Worm (Caenorhabditis elegans) whole organism, young adult: ENCODE measurements around the gene C46E10.1.

Source experiments
- B0261.1 ChIP-seq: sonication (generic microtip); optimal IDR thresholded peaks from 2 replicates; lab custom pipeline; 2016; ENCODE audit warnings: mild to moderate bottlenecking, missing genetic modification characterization, moderate library complexity, missing compliant biosample characterization
- C17E4.6 ChIP-seq: fragments of 200-800 bp; sonication (Bioruptor generic); IDR thresholded peaks from 2 replicates; pipeline ENCODE4 v1.3.6; 2022; ENCODE audit warnings: missing genetic modification reagents, missing genetic modification characterization, missing compliant biosample characterization
- F10E7.11 ChIP-seq: sonication (generic microtip); optimal IDR thresholded peaks from 2 replicates; lab custom pipeline; 2017; ENCODE audit warnings: mild to moderate bottlenecking, missing genetic modification characterization, moderate library complexity, missing compliant biosample characterization
- F23B12.7 ChIP-seq: sonication (generic microtip); optimal IDR thresholded peaks from 2 replicates; lab custom pipeline; 2017; ENCODE audit warnings: missing genetic modification characterization, mild to moderate bottlenecking, missing compliant biosample characterization, antibody characterized with exemption, moderate library complexity; ENCODE audit not compliant: insufficient read depth
- F55B11.4 ChIP-seq: sonication (generic microtip); optimal IDR thresholded peaks from 2 replicates; lab custom pipeline; 2016; ENCODE audit warnings: missing compliant biosample characterization, missing genetic modification characterization, borderline replicate concordance; ENCODE audit not compliant: insufficient read depth
- Y53G8AR.9 ChIP-seq: fragments of 200-800 bp; sonication (Bioruptor generic); conservative IDR thresholded peaks from 2 replicates; pipeline ENCODE4 v1.3.6; 2022; ENCODE audit warnings: missing genetic modification reagents, missing genetic modification characterization, missing compliant biosample characterization
- Y56A3A.18 ChIP-seq: fragments of 200-800 bp; sonication (Bioruptor generic); IDR thresholded peaks from 2 replicates; pipeline ENCODE4 v1.3.6; 2022; ENCODE audit warnings: missing genetic modification reagents, missing genetic modification characterization, missing compliant biosample characterization
- Y67H2A.10 ChIP-seq: fragments of 200-800 bp; sonication (Bioruptor generic); conservative IDR thresholded peaks from 2 replicates; pipeline ENCODE4 v1.3.6; 2022; ENCODE audit warnings: missing genetic modification reagents, missing genetic modification characterization, missing compliant biosample characterization
- akir-1 ChIP-seq: fragments of 200-800 bp; sonication (Bioruptor generic); optimal IDR thresholded peaks from 2 replicates; lab custom pipeline; 2018; ENCODE audit warnings: mild to moderate bottlenecking, missing genetic modification characterization, moderate library complexity, missing compliant biosample characterization
- attf-5 ChIP-seq: fragments of 200-800 bp; sonication (Bioruptor generic); optimal IDR thresholded peaks from 2 replicates; lab custom pipeline; 2018; ENCODE audit warnings: mild to moderate bottlenecking, missing genetic modification characterization, missing compliant biosample characterization
- ceh-27 ChIP-seq: fragments of 200-800 bp; sonication (Bioruptor generic); optimal IDR thresholded peaks from 2 replicates; lab custom pipeline; 2018; ENCODE audit warnings: mild to moderate bottlenecking, missing genetic modification characterization, moderate library complexity, missing compliant biosample characterization
- ceh-58 ChIP-seq: fragments of 200-800 bp; sonication (Bioruptor generic); IDR thresholded peaks from 2 replicates; pipeline ENCODE4 v1.3.6; 2022; ENCODE audit warnings: missing genetic modification characterization, missing compliant biosample characterization
- ceh-79 ChIP-seq: sonication (generic microtip); optimal IDR thresholded peaks from 2 replicates; lab custom pipeline; 2017; ENCODE audit warnings: mild to moderate bottlenecking, missing genetic modification characterization, missing compliant biosample characterization
- ceh-91 ChIP-seq: fragments of 200-800 bp; sonication (Bioruptor generic); IDR thresholded peaks from 2 replicates; pipeline ENCODE4 v1.3.6; 2022; ENCODE audit warnings: missing genetic modification reagents, missing genetic modification characterization, missing compliant biosample characterization
- dox-1 ChIP-seq: fragments of 200-800 bp; sonication (Bioruptor generic); IDR thresholded peaks from 2 replicates; pipeline ENCODE4 v1.3.6; 2022; ENCODE audit warnings: missing genetic modification reagents, missing genetic modification characterization, missing compliant biosample characterization
- dpl-1 ChIP-seq: fragments of 150-350 bp; optimal IDR thresholded peaks from 2 replicates; lab custom pipeline; 2014; ENCODE audit warnings: missing biosample characterization, missing genetic modification reagents, missing genetic modification characterization
- efl-1 ChIP-seq: fragments of 150-350 bp; optimal IDR thresholded peaks from 2 replicates; lab custom pipeline; 2014; ENCODE audit warnings: missing biosample characterization, missing genetic modification reagents, missing genetic modification characterization
- egl-18 ChIP-seq: fragments of 200-800 bp; sonication (Bioruptor generic); IDR thresholded peaks from 2 replicates; pipeline ENCODE4 v1.3.6; 2022; ENCODE audit warnings: missing genetic modification reagents, missing genetic modification characterization, missing compliant biosample characterization
- fkh-3 ChIP-seq: sonication (generic microtip); optimal IDR thresholded peaks from 2 replicates; lab custom pipeline; 2016; ENCODE audit warnings: mild to moderate bottlenecking, missing genetic modification characterization, missing compliant biosample characterization
- let-526 ChIP-seq: fragments of 200-800 bp; sonication (Bioruptor generic); IDR thresholded peaks from 2 replicates; pipeline ENCODE4 v1.3.6; 2022; ENCODE audit warnings: missing genetic modification reagents, missing genetic modification characterization, missing compliant biosample characterization
- lin-35 ChIP-seq, 3 experiments: fragments of 150-350 bp in 2 of 3; sonication (generic microtip) in 1 of 3; optimal IDR thresholded peaks; 2 replicates each; lab custom pipeline; 2014 to 2018; ENCODE audit warnings: missing biosample characterization in 3 of 3, missing genetic modification characterization in 3 of 3, missing genetic modification reagents in 3 of 3
- lin-54 ChIP-seq: fragments of 200-800 bp; sonication (Bioruptor generic); optimal IDR thresholded peaks from 2 replicates; lab custom pipeline; 2018; ENCODE audit warnings: mild to moderate bottlenecking, missing genetic modification characterization, missing compliant biosample characterization
- madf-3 ChIP-seq: fragments of 200-800 bp; sonication (Bioruptor generic); IDR thresholded peaks from 2 replicates; pipeline ENCODE4 v1.3.6; 2022; ENCODE audit warnings: missing genetic modification reagents, missing genetic modification characterization, missing compliant biosample characterization
- madf-6 ChIP-seq: fragments of 200-800 bp; sonication (Bioruptor generic); IDR thresholded peaks from 2 replicates; pipeline ENCODE4 v1.3.6; 2022; ENCODE audit warnings: missing genetic modification reagents, missing genetic modification characterization, missing compliant biosample characterization
- madf-8 ChIP-seq: fragments of 200-800 bp; sonication (Bioruptor generic); conservative IDR thresholded peaks from 2 replicates; pipeline ENCODE4 v1.3.6; 2022; ENCODE audit warnings: missing genetic modification reagents, missing genetic modification characterization, missing compliant biosample characterization
- mcd-1 ChIP-seq: fragments of 200-800 bp; sonication (Bioruptor generic); IDR thresholded peaks from 2 replicates; pipeline ENCODE4 v1.3.6; 2022; ENCODE audit warnings: missing genetic modification reagents, missing genetic modification characterization, missing compliant biosample characterization
- mes-4 ChIP-seq: sonication (generic microtip); optimal IDR thresholded peaks from 2 replicates; lab custom pipeline; 2016; ENCODE audit warnings: missing genotype, missing genetic modification characterization, missing compliant biosample characterization
- nfyb-1 ChIP-seq: fragments of 200-800 bp; sonication (Bioruptor generic); IDR thresholded peaks from 2 replicates; pipeline ENCODE4 v1.3.6; 2022; ENCODE audit warnings: missing genetic modification reagents, missing genetic modification characterization, missing compliant biosample characterization
- nhr-80 ChIP-seq: sonication (generic microtip); optimal IDR thresholded peaks from 2 replicates; lab custom pipeline; 2016; ENCODE audit warnings: missing genetic modification characterization, missing compliant biosample characterization
- nhr-90 ChIP-seq: sonication (generic microtip); optimal IDR thresholded peaks from 2 replicates; lab custom pipeline; 2016; ENCODE audit warnings: missing genotype, mild to moderate bottlenecking, missing genetic modification characterization, missing compliant biosample characterization
- sea-2 ChIP-seq: fragments of 200-800 bp; sonication (Bioruptor generic); IDR thresholded peaks from 2 replicates; pipeline ENCODE4 v1.3.6; 2022; ENCODE audit warnings: missing genetic modification characterization, missing compliant biosample characterization
- snpc-3.4 ChIP-seq: sonication (generic microtip); optimal IDR thresholded peaks from 2 replicates; lab custom pipeline; 2017; ENCODE audit warnings: missing genetic modification characterization, mild to moderate bottlenecking, missing compliant biosample characterization, antibody characterized with exemption, moderate library complexity, missing genotype, missing genetic modification reagents
- snpc-4 ChIP-seq, 5 experiments: fragments of 150-350 bp in 1 of 5; sonication (generic microtip) in 4 of 5; optimal IDR thresholded peaks; 2 replicates each; lab custom pipeline; 2014 to 2018; ENCODE audit warnings: missing genetic modification characterization in 5 of 5, missing biosample characterization in 3 of 5, antibody characterized with exemption in 2 of 5, mild to moderate bottlenecking in 2 of 5, missing compliant biosample characterization in 2 of 5, missing genotype in 2 of 5, moderate library complexity in 2 of 5, missing genetic modification reagents in 1 of 5
- tbp1 ChIP-seq: fragments of 200-800 bp; sonication (Bioruptor generic); optimal IDR thresholded peaks from 2 replicates; lab custom pipeline; 2018; ENCODE audit warnings: mild to moderate bottlenecking, missing genetic modification characterization, missing compliant biosample characterization
- tlf-1 ChIP-seq: fragments of 200-800 bp; sonication (Bioruptor generic); optimal IDR thresholded peaks from 2 replicates; lab custom pipeline; 2018; ENCODE audit warnings: mild to moderate bottlenecking, missing genetic modification characterization, missing compliant biosample characterization
- ztf-18 ChIP-seq: sonication (generic microtip); optimal IDR thresholded peaks from 2 replicates; lab custom pipeline; 2016; ENCODE audit warnings: missing genotype, mild to moderate bottlenecking, missing genetic modification characterization, missing compliant biosample characterization
- ztf-25 ChIP-seq: fragments of 200-800 bp; sonication (Bioruptor generic); IDR thresholded peaks from 2 replicates; pipeline ENCODE4 v1.3.6; 2022; ENCODE audit warnings: missing genetic modification reagents, missing genetic modification characterization, missing compliant biosample characterization
- ztf-3 ChIP-seq: fragments of 200-800 bp; sonication (Bioruptor generic); optimal IDR thresholded peaks from 2 replicates; lab custom pipeline; 2018; ENCODE audit warnings: mild to moderate bottlenecking, missing genetic modification characterization, missing compliant biosample characterization
- ztf-6 ChIP-seq: fragments of 200-800 bp; sonication (Bioruptor generic); IDR thresholded peaks from 2 replicates; pipeline ENCODE4 v1.3.6; 2022; ENCODE audit warnings: missing genetic modification reagents, missing genetic modification characterization, missing compliant biosample characterization

Gene C46E10.1

DNA sequence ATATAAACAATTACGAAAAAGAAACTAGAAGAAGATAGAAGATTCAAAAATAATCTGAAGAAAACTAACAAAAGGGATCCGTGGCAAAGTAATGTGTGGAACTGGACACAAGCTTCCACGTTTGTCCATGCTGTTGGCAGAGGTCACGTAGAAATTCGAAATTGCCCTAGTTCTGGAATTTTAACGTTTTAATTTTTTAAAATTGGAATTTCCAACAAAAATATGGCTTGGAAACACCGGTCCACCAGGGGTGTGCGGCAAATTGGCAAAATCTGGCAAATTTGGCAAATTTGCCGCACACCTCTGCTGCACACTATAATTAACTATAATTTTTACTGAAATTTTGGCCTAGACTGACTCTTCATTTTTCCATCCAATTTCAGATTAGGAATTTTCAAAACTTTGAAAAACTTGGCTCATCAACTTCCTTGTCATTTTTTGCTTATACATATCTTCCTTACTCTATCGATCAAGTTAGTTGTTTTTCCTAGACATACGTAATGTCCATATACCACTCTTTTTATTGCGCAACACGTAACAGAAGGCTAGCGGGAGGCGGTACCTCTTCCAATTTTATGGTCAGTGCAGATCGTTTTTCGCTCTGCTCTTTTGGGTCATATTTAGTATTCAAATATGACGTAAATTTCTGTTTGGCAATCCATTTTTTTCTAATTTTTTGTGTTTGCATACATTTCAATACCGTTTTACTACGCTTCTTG, 42.5 kb upstream of the C46E10.1 start, which contains the start of gene F19B10.10 (continued):
- TF ChIP-seq ztf-6 (GFP tag; lab: Robert Waterston, UW) = no peak
- TF ChIP-seq snpc-3.4 (tag; lab: Kevin White, UChicago) = no peak
- TF ChIP-seq let-526 (GFP tag; lab: Robert Waterston, UW) = no peak
- no peak for TF ChIP-seq dox-1
- no peak for TF ChIP-seq C17E4.6 (GFP tag; lab: Robert Waterston, UW)
- no peak for TF ChIP-seq Y67H2A.10

DNA sequence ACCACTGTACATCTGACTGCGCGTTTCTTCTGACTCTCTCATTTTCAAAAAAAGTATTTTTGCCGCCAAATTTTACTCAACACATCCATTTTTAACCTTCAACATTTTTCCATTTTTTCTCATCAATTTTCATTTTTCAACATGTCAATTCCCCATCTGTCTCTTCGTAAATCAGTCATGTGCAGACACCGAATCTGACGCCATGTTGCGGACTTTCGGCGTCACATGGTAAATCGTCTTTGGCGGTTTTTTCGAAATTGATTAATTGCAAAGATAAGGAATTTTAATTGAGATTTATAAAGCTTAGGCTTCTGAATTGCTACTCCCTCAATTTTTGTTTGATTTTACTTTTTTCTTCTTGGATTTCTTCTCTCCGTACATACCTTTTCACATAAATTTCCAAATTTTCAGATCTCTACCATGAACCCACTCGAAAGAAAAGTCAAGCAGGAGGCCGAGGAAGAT, 41.2 kb upstream of the C46E10.1 start, which contains the start of gene F19B10.1:
F19B10.1 (plus strand) TSS at position 415 of the 465 bp plus-strand sequence.
- TF ChIP-seq ztf-25 (GFP tag; lab: Robert Waterston, UW) = no peak
- no peak for TF ChIP-seq ceh-79 (tag; lab: Kevin White, UChicago)
- no peak for TF ChIP-seq nhr-90 (tag; lab: Kevin White, UChicago)
- no peak for TF ChIP-seq madf-6
- TF ChIP-seq snpc-3.4 (tag; lab: Kevin White, UChicago) = no peak
- TF ChIP-seq ztf-18 (tag; lab: Kevin White, UChicago) = no peak
- no peak for TF ChIP-seq akir-1 (GFP tag; lab: Kevin White, UChicago)
- TF ChIP-seq lin-54 (GFP tag; lab: Kevin White, UChicago) = peak; percentile 80
- no peak for TF ChIP-seq egl-18
- TF ChIP-seq fkh-3 (tag; lab: Kevin White, UChicago) = no peak
- no peak for TF ChIP-seq madf-3 (GFP tag; lab: Robert Waterston, UW)
- TF ChIP-seq ceh-58 (GFP tag; lab: Robert Waterston, UW) = no peak
- 0 out of 2 replicates have a peak, but pooled peaks have one; percentile 44 for TF ChIP-seq dox-1
- TF ChIP-seq mes-4 (tag; lab: Kevin White, UChicago) = no peak
- TF ChIP-seq mcd-1 = peak; percentile 66; the same call in 1 of the 2 replicates
- TF ChIP-seq dpl-1 (GFP tag; lab: Kevin White, UChicago) = peak; percentile 60
- TF ChIP-seq nfyb-1 (GFP tag; lab: Robert Waterston, UW) = peak; percentile 71; the same call in 1 of the 2 replicates
- no peak for TF ChIP-seq madf-8 (GFP tag; lab: Robert Waterston, UW)
- no peak for TF ChIP-seq B0261.1
- no peak for TF ChIP-seq sea-2 (GFP tag; lab: Robert Waterston, UW)
- peak; percentile 37 for TF ChIP-seq tbp1 (GFP tag; lab: Kevin White, UChicago)
- no peak for TF ChIP-seq F55B11.4 (tag; lab: Kevin White, UChicago)
- TF ChIP-seq tlf-1 (GFP tag; lab: Kevin White, UChicago) = no peak
- no peak for TF ChIP-seq Y56A3A.18 (GFP tag; lab: Robert Waterston, UW)
- peak in 1 of 3 experiments; percentile 92 for TF ChIP-seq lin-35 (GFP tag; optimal IDR thresholded peaks at IDR 0.05; lab: Kevin White, UChicago)
- peak; percentile 66 for TF ChIP-seq attf-5 (GFP tag; lab: Kevin White, UChicago)
- TF ChIP-seq ceh-91 (GFP tag; lab: Robert Waterston, UW) = no peak
- no peak for TF ChIP-seq snpc-4 (GFP tag; optimal IDR thresholded peaks at IDR 0.05; lab: Kevin White, UChicago)
- peak in 1 of 4 experiments; percentile 62 for TF ChIP-seq snpc-4 (tag; optimal IDR thresholded peaks at IDR 0.05; lab: Kevin White, UChicago)
- TF ChIP-seq ztf-3 = no peak
- peak; percentile 18 for TF ChIP-seq F23B12.7 (tag; lab: Kevin White, UChicago)
- TF ChIP-seq ceh-27 (GFP tag; lab: Kevin White, UChicago) = no peak
- peak; percentile 33 for TF ChIP-seq efl-1
- TF ChIP-seq Y53G8AR.9 (GFP tag; lab: Robert Waterston, UW) = 0 out of 2 replicates have a peak, but pooled peaks have one; percentile 31
- TF ChIP-seq nhr-80 = peak; percentile 61
- no peak for TF ChIP-seq F10E7.11 (tag; lab: Kevin White, UChicago)
- TF ChIP-seq let-526 (GFP tag; lab: Robert Waterston, UW) = no peak
